Worm (Caenorhabditis elegans) whole organism, L1 larva: ENCODE results near the gene C08F8.9.
A peak's percentile ranks its signal among the peaks of the same experiment; 100 is the strongest.

ENCODE experiments used
- C16A3.4 ChIP-seq: fragments of 150-350 bp; optimal IDR thresholded peaks from 2 replicates; lab custom pipeline; 2014; ENCODE audit warnings: missing biosample characterization, missing genetic modification characterization
- C34B4.2 ChIP-seq: sonication (generic microtip); optimal IDR thresholded peaks from 2 replicates; lab custom pipeline; 2017; ENCODE audit warnings: mild to moderate bottlenecking, missing genetic modification characterization, missing compliant biosample characterization
- F16B12.6 ChIP-seq: fragments of 150-350 bp; optimal IDR thresholded peaks from 2 replicates; lab custom pipeline; 2014; ENCODE audit warnings: missing biosample characterization, missing genetic modification characterization
- Y116A8C.19 ChIP-seq: sonication (generic microtip); optimal IDR thresholded peaks from 2 replicates; lab custom pipeline; 2016; ENCODE audit warnings: missing compliant biosample characterization, missing genetic modification characterization, borderline replicate concordance
- aha-1 ChIP-seq: fragments of 150-350 bp; optimal IDR thresholded peaks from 2 replicates; lab custom pipeline; 2014; ENCODE audit warnings: missing biosample characterization, missing genetic modification characterization
- blmp-1 ChIP-seq: fragments of 150-350 bp; optimal IDR thresholded peaks from 2 replicates; lab custom pipeline; 2014; ENCODE audit warnings: missing biosample characterization, missing genetic modification characterization
- ceh-63 ChIP-seq: fragments of 200-800 bp; sonication (Bioruptor generic); optimal IDR thresholded peaks from 2 replicates; lab custom pipeline; 2018; ENCODE audit warnings: mild to moderate bottlenecking, missing genetic modification characterization, missing compliant biosample characterization
- ceh-8 ChIP-seq: fragments of 200-800 bp; sonication (Bioruptor generic); optimal IDR thresholded peaks from 2 replicates; lab custom pipeline; 2018; ENCODE audit warnings: mild to moderate bottlenecking, missing genetic modification characterization, moderate library complexity, missing compliant biosample characterization
- ceh-82 ChIP-seq, 3 experiments: fragments of 150-350 bp in 1 of 3; sonication (generic microtip) in 2 of 3; optimal IDR thresholded peaks; 2 replicates each; lab custom pipeline; 2014 to 2017; ENCODE audit warnings: missing biosample characterization in 3 of 3, missing genetic modification characterization in 3 of 3
- ces-1 ChIP-seq: fragments of 150-350 bp; optimal IDR thresholded peaks from 2 replicates; lab custom pipeline; 2014; ENCODE audit warnings: missing biosample characterization, missing genetic modification reagents, missing genetic modification characterization
- dsc-1 ChIP-seq: sonication (generic microtip); optimal IDR thresholded peaks from 2 replicates; lab custom pipeline; 2016; ENCODE audit warnings: mild to moderate bottlenecking, missing genetic modification characterization, missing compliant biosample characterization
- efl-3 ChIP-seq: fragments of 200-800 bp; sonication (Bioruptor generic); optimal IDR thresholded peaks from 2 replicates; lab custom pipeline; 2018; ENCODE audit warnings: mild to moderate bottlenecking, missing genetic modification characterization, missing compliant biosample characterization
- elt-2 ChIP-seq: sonication (generic microtip); optimal IDR thresholded peaks from 2 replicates; lab custom pipeline; 2016; ENCODE audit warnings: missing genetic modification characterization, mild to moderate bottlenecking, inconsistent platforms, missing compliant biosample characterization, missing genetic modification reagents
- elt-3 ChIP-seq, 6 experiments: fragments of 150-350 bp in 1 of 6; sonication (generic microtip); optimal IDR thresholded peaks; 2 replicates each; lab custom pipeline; 2017 to 2018; ENCODE audit warnings: missing biosample characterization in 6 of 6, missing genetic modification characterization in 6 of 6, inconsistent platforms in 1 of 6
- fkh-10 ChIP-seq: sonication (generic microtip); optimal IDR thresholded peaks from 2 replicates; lab custom pipeline; 2017; ENCODE audit warnings: missing biosample characterization, missing genetic modification reagents, missing genetic modification characterization
- fkh-4 ChIP-seq: sonication (generic microtip); optimal IDR thresholded peaks from 2 replicates; lab custom pipeline; 2016; ENCODE audit warnings: missing compliant biosample characterization, missing genetic modification characterization, borderline replicate concordance
- fkh-8 ChIP-seq: sonication (generic microtip); optimal IDR thresholded peaks from 2 replicates; lab custom pipeline; 2016; ENCODE audit warnings: mild to moderate bottlenecking, missing genetic modification characterization, missing compliant biosample characterization
- fos-1 ChIP-seq: fragments of 150-350 bp; optimal IDR thresholded peaks from 2 replicates; lab custom pipeline; 2014; ENCODE audit warnings: missing biosample characterization, missing genetic modification characterization
- hlh-17 ChIP-seq: fragments of 200-800 bp; sonication (Bioruptor generic); optimal IDR thresholded peaks from 2 replicates; lab custom pipeline; 2018; ENCODE audit warnings: missing genetic modification characterization, mild to moderate bottlenecking, missing compliant biosample characterization, moderate library complexity, borderline replicate concordance
- hlh-4 ChIP-seq: sonication (generic microtip); optimal IDR thresholded peaks from 2 replicates; lab custom pipeline; 2016; ENCODE audit warnings: mild to moderate bottlenecking, missing genetic modification characterization, missing compliant biosample characterization
- isw-1 ChIP-seq: fragments of 200-800 bp; sonication (Bioruptor generic); IDR thresholded peaks from 2 replicates; pipeline ENCODE4 v1.3.6; 2022; ENCODE audit warnings: missing genetic modification characterization, missing compliant biosample characterization
- lin-35 ChIP-seq, 2 experiments: fragments of 150-350 bp; optimal IDR thresholded peaks; 2 replicates each; lab custom pipeline; 2014; ENCODE audit warnings: missing biosample characterization in 2 of 2, missing genetic modification characterization in 2 of 2, missing genetic modification reagents in 2 of 2
- lir-3 ChIP-seq: sonication (generic microtip); optimal IDR thresholded peaks from 2 replicates; lab custom pipeline; 2016; ENCODE audit warnings: mild to moderate bottlenecking, missing genetic modification characterization, moderate library complexity, missing compliant biosample characterization; ENCODE audit not compliant: poor library complexity
- lsy-2 ChIP-seq, 2 experiments: fragments of 150-350 bp; optimal IDR thresholded peaks; 2 replicates each; lab custom pipeline; 2014; ENCODE audit warnings: missing biosample characterization in 2 of 2, missing genetic modification characterization in 2 of 2
- mab-9 ChIP-seq: fragments of 200-800 bp; sonication (Bioruptor generic); IDR thresholded peaks from 2 replicates; pipeline ENCODE4 v1.3.6; 2022; ENCODE audit warnings: missing genetic modification reagents, missing genetic modification characterization, missing compliant biosample characterization
- mdl-1 ChIP-seq, 2 experiments: fragments of 150-350 bp; optimal IDR thresholded peaks; 2 replicates each; lab custom pipeline; 2014 to 2017; ENCODE audit warnings: missing biosample characterization in 2 of 2, missing genetic modification characterization in 2 of 2, inconsistent platforms in 1 of 2
- mep-1 ChIP-seq: fragments of 150-350 bp; optimal IDR thresholded peaks from 2 replicates; lab custom pipeline; 2014; ENCODE audit warnings: missing biosample characterization, missing genetic modification characterization
- nhr-11 ChIP-seq: fragments of 150-350 bp; optimal IDR thresholded peaks from 2 replicates; lab custom pipeline; 2014; ENCODE audit warnings: missing biosample characterization, missing genetic modification characterization
- nhr-12 ChIP-seq: sonication (generic microtip); optimal IDR thresholded peaks from 2 replicates; lab custom pipeline; 2017; ENCODE audit warnings: missing biosample characterization, missing genetic modification characterization
- nhr-20 ChIP-seq: sonication (generic microtip); optimal IDR thresholded peaks from 2 replicates; lab custom pipeline; 2016; ENCODE audit warnings: mild to moderate bottlenecking, missing genetic modification characterization, missing compliant biosample characterization
- nhr-47 ChIP-seq: sonication (generic microtip); optimal IDR thresholded peaks from 2 replicates; lab custom pipeline; 2016; ENCODE audit warnings: mild to moderate bottlenecking, missing genetic modification characterization, moderate library complexity, missing compliant biosample characterization
- nhr-71 ChIP-seq: sonication (generic microtip); optimal IDR thresholded peaks from 2 replicates; lab custom pipeline; 2016; ENCODE audit warnings: mild to moderate bottlenecking, missing genetic modification characterization, moderate library complexity, missing compliant biosample characterization
- nhr-76 ChIP-seq: sonication (generic microtip); optimal IDR thresholded peaks from 2 replicates; lab custom pipeline; 2017; ENCODE audit warnings: missing biosample characterization, missing genetic modification characterization
- nhr-84 ChIP-seq: sonication (generic microtip); optimal IDR thresholded peaks from 2 replicates; lab custom pipeline; 2017; ENCODE audit warnings: missing biosample characterization, missing genetic modification characterization
- nhr-90 ChIP-seq: sonication (generic microtip); optimal IDR thresholded peaks from 2 replicates; lab custom pipeline; 2016; ENCODE audit warnings: mild to moderate bottlenecking, missing genetic modification characterization, missing compliant biosample characterization; ENCODE audit not compliant: poor library complexity
- pag-3 ChIP-seq: sonication (generic microtip); optimal IDR thresholded peaks from 2 replicates; lab custom pipeline; 2017; ENCODE audit warnings: missing genetic modification characterization, mild to moderate bottlenecking, missing compliant biosample characterization, antibody characterized with exemption, borderline replicate concordance; ENCODE audit not compliant: insufficient read depth
- pax-3 ChIP-seq: fragments of 200-800 bp; sonication (Bioruptor generic); optimal IDR thresholded peaks from 2 replicates; lab custom pipeline; 2018; ENCODE audit warnings: mild to moderate bottlenecking, missing genetic modification characterization, moderate library complexity, missing compliant biosample characterization
- snpc-4 ChIP-seq: fragments of 150-350 bp; optimal IDR thresholded peaks from 2 replicates; lab custom pipeline; 2014; ENCODE audit warnings: missing biosample characterization, missing genetic modification characterization
- snu-23 ChIP-seq: sonication (generic microtip); optimal IDR thresholded peaks from 2 replicates; lab custom pipeline; 2016; ENCODE audit warnings: missing genetic modification characterization, missing compliant biosample characterization
- sox-4 ChIP-seq: sonication (generic microtip); optimal IDR thresholded peaks from 2 replicates; lab custom pipeline; 2016; ENCODE audit warnings: missing genetic modification characterization, missing compliant biosample characterization
- sup-37 ChIP-seq: fragments of 200-800 bp; sonication (Bioruptor generic); optimal IDR thresholded peaks from 2 replicates; lab custom pipeline; 2018; ENCODE audit warnings: mild to moderate bottlenecking, missing genetic modification characterization, missing compliant biosample characterization
- swsn-7 ChIP-seq: sonication (generic microtip); optimal IDR thresholded peaks from 2 replicates; lab custom pipeline; 2016; ENCODE audit warnings: missing genetic modification characterization, missing compliant biosample characterization
- unc-130 ChIP-seq: fragments of 150-350 bp; optimal IDR thresholded peaks from 2 replicates; lab custom pipeline; 2017; ENCODE audit warnings: missing biosample characterization, missing genetic modification characterization, inconsistent platforms
- unc-30 ChIP-seq: sonication (generic microtip); optimal IDR thresholded peaks from 2 replicates; lab custom pipeline; 2017; ENCODE audit warnings: missing biosample characterization, missing genetic modification characterization
- unc-62 ChIP-seq: fragments of 150-350 bp; optimal IDR thresholded peaks from 2 replicates; lab custom pipeline; 2014; ENCODE audit warnings: missing biosample characterization, missing genetic modification reagents, missing genetic modification characterization
- unc-98 ChIP-seq: fragments of 200-800 bp; sonication (Bioruptor generic); IDR thresholded peaks from 2 replicates; pipeline ENCODE4 v1.3.6; 2022; ENCODE audit warnings: missing genetic modification characterization, missing compliant biosample characterization
- zip-4 ChIP-seq: fragments of 200-800 bp; sonication (Bioruptor generic); optimal IDR thresholded peaks from 2 replicates; lab custom pipeline; 2018; ENCODE audit warnings: mild to moderate bottlenecking, missing genetic modification characterization, moderate library complexity, missing compliant biosample characterization
- ztf-4 ChIP-seq: fragments of 150-350 bp; optimal IDR thresholded peaks from 2 replicates; lab custom pipeline; 2014; ENCODE audit warnings: missing biosample characterization, missing genetic modification characterization

C08F8.9 gene

DNA sequence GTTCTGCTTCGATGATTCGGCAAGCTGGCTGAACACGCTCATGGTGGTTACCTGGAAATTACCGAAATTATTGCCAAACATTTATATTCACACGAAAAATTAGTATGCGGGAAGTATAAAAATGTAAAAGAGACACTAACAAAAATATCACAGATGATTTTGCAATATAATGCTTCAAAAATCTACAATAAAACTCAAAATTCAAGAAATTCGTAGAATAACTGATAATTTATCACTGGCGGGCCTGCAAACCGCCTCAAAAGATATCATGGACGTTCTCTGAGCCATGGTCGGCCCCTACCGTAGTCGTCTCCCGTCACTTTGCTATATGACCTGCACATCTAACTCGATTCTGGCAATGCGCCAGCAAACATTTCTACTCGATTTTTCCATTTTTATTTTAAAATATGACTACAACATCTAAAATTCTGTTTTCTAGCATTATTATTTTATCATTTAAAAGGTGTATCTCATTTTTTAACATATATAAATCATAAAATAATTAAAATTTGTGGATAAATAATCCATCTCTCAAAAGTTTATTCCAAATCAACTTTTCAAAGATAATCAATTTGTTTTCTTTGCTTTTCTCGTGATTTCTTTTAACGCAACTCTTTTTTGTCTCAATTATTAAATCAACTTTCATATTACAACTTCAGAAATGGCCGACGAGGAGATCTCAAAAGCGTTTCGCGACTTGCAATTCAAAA is 28.8 kb downstream of the C08F8.9 start, which contains the start of the genes F01G4.6 and pfd-1 (continued):
- no peak for TF ChIP-seq nhr-84 (tag; lab: Kevin White, UChicago)
- TF ChIP-seq hlh-17 (GFP tag; lab: Kevin White, UChicago) = no peak
- no peak for TF ChIP-seq nhr-12
- peak; percentile 84 for TF ChIP-seq lir-3 (tag; lab: Kevin White, UChicago)
- peak; percentile 23 to 94 (median 83) for TF ChIP-seq elt-3 (tag; optimal IDR thresholded peaks at IDR 0.05; lab: Kevin White, UChicago)
- peak; percentile 37 for TF ChIP-seq aha-1
- peak; percentile 99 for TF ChIP-seq lsy-2 (tag; optimal IDR thresholded peaks at IDR 0.05; lab: Kevin White, UChicago)
- peak; percentile 88 for TF ChIP-seq fos-1 (tag; lab: Kevin White, UChicago)
- peak; percentile 73 for TF ChIP-seq F16B12.6
- TF ChIP-seq fkh-4 (tag; lab: Kevin White, UChicago) = peak; percentile 64
- TF ChIP-seq swsn-7 (tag; lab: Kevin White, UChicago) = peak; percentile 95
- peak; percentile 95 for TF ChIP-seq C16A3.4 (tag; lab: Kevin White, UChicago)
- TF ChIP-seq nhr-11 (tag; lab: Kevin White, UChicago) = peak; percentile 90
- TF ChIP-seq pax-3 (tag; lab: Kevin White, UChicago) = peak; percentile 91
- peak; percentile 98 for TF ChIP-seq dsc-1 (tag; lab: Kevin White, UChicago)
- TF ChIP-seq sox-4 (tag; lab: Kevin White, UChicago) = peak; percentile 68
- peak; percentile 80 for TF ChIP-seq snpc-4 (tag; lab: Kevin White, UChicago)
- TF ChIP-seq mep-1 (tag; lab: Kevin White, UChicago) = peak; percentile 92
- peak; percentile 83 for TF ChIP-seq zip-4 (GFP tag; lab: Kevin White, UChicago)
- TF ChIP-seq unc-30 (tag; lab: Kevin White, UChicago) = no peak
- peak; percentile 84 for TF ChIP-seq elt-2
- TF ChIP-seq blmp-1 (tag; lab: Kevin White, UChicago) = peak; percentile 88
- TF ChIP-seq nhr-90 (tag; lab: Kevin White, UChicago) = peak; percentile 92
- peak; percentile 97 for TF ChIP-seq nhr-20
- TF ChIP-seq pag-3 (tag; lab: Kevin White, UChicago) = peak; percentile 71
- no peak; the same call in 1 of the 2 replicates for TF ChIP-seq unc-98
- TF ChIP-seq ztf-4 (tag; lab: Kevin White, UChicago) = peak; percentile 89
- TF ChIP-seq snu-23 (GFP tag; lab: Kevin White, UChicago) = peak; percentile 97
- TF ChIP-seq ceh-8 = peak; percentile 88
- TF ChIP-seq nhr-47 (tag; lab: Kevin White, UChicago) = peak; percentile 96
- no peak for TF ChIP-seq ceh-63 (GFP tag; lab: Kevin White, UChicago)
- TF ChIP-seq nhr-76 (tag; lab: Kevin White, UChicago) = no peak
- peak; percentile 89 for TF ChIP-seq fkh-10
- TF ChIP-seq sup-37 (GFP tag; lab: Kevin White, UChicago) = peak; percentile 37
- no peak for TF ChIP-seq hlh-4 (tag; lab: Kevin White, UChicago)
- peak; percentile 53 for TF ChIP-seq C34B4.2 (tag; lab: Kevin White, UChicago)
- TF ChIP-seq efl-3 = no peak
- TF ChIP-seq ces-1 = no peak
- peak; percentile 95 to 97 (median 97) for TF ChIP-seq ceh-82 (tag; optimal IDR thresholded peaks at IDR 0.05; lab: Kevin White, UChicago)
- TF ChIP-seq mdl-1 (tag; optimal IDR thresholded peaks at IDR 0.05; lab: Kevin White, UChicago) = peak in 1 of 2 experiments; percentile 82
- peak; percentile 95 for TF ChIP-seq isw-1 (GFP tag; lab: Robert Waterston, UW)
- peak; percentile 97 for TF ChIP-seq nhr-71 (tag; lab: Kevin White, UChicago)
- no peak for TF ChIP-seq unc-62 (GFP tag; lab: Kevin White, UChicago)
- TF ChIP-seq unc-130 (tag; lab: Kevin White, UChicago) = peak; percentile 99
- TF ChIP-seq fkh-8 (tag; lab: Kevin White, UChicago) = peak; percentile 95
- TF ChIP-seq lin-35 (GFP tag; optimal IDR thresholded peaks at IDR 0.05; lab: Kevin White, UChicago) = peak; percentile 87 to 91
- no peak for TF ChIP-seq Y116A8C.19 (tag; lab: Kevin White, UChicago)
- peak; percentile 82 for TF ChIP-seq mab-9 (GFP tag; lab: Robert Waterston, UW)
